Fruit fly (Drosophila melanogaster) whole organism, pupa: ENCODE results near the gene LanA.
A peak's percentile ranks its signal among the peaks of the same experiment; 100 is the strongest.

Experiments
- CG10348 ChIP-seq: fragments of 200-800 bp; sonication (Bioruptor generic); IDR thresholded peaks from 2 replicates; pipeline ENCODE4 v1.3.6; 2022; ENCODE audit warnings: missing biosample characterization, missing genetic modification characterization
- CG12605 ChIP-seq: fragments of 200-800 bp; sonication (Bioruptor generic); IDR thresholded peaks from 2 replicates; pipeline ENCODE4 v1.3.6; 2022; ENCODE audit warnings: missing biosample characterization, missing genetic modification characterization
- CG13204 ChIP-seq: fragments of 200-800 bp; sonication (Bioruptor generic); optimal IDR thresholded peaks from 2 replicates; lab custom pipeline; 2018; ENCODE audit warnings: missing biosample characterization, mild to moderate bottlenecking, missing genetic modification characterization, moderate library complexity
- CG14655 ChIP-seq: fragments of 200-800 bp; sonication (Bioruptor generic); optimal IDR thresholded peaks from 3 replicates; lab custom pipeline; 2017; ENCODE audit warnings: mild to moderate bottlenecking, missing biosample characterization, missing genetic modification reagents, missing genetic modification characterization
- CG15710 ChIP-seq: fragments of 200-800 bp; sonication (Bioruptor generic); optimal IDR thresholded peaks from 2 replicates; lab custom pipeline; 2018; ENCODE audit warnings: missing biosample characterization, mild to moderate bottlenecking, missing genetic modification characterization, moderate library complexity
- CG17806 ChIP-seq: fragments of 200-800 bp; sonication (Bioruptor generic); optimal IDR thresholded peaks from 2 replicates; lab custom pipeline; 2018; ENCODE audit warnings: missing biosample characterization, mild to moderate bottlenecking, missing genetic modification characterization, moderate library complexity
- CG32121 ChIP-seq: fragments of 200-800 bp; sonication (Bioruptor generic); IDR thresholded peaks from 2 replicates; pipeline ENCODE4 v1.3.6; 2022; ENCODE audit warnings: missing biosample characterization, missing genetic modification characterization
- CG34367 ChIP-seq: fragments of 200-800 bp; sonication (Bioruptor generic); optimal IDR thresholded peaks from 2 replicates; lab custom pipeline; 2018; ENCODE audit warnings: missing biosample characterization, mild to moderate bottlenecking, missing genetic modification characterization
- CG4496 ChIP-seq: fragments of 200-800 bp; sonication (Bioruptor generic); IDR thresholded peaks from 3 replicates; pipeline ENCODE4 v1.3.6; 2022; ENCODE audit warnings: missing biosample characterization, missing genetic modification characterization
- CG8159 ChIP-seq: fragments of 200-800 bp; sonication (Bioruptor generic); optimal IDR thresholded peaks from 3 replicates; lab custom pipeline; 2018; ENCODE audit warnings: missing biosample characterization, mild to moderate bottlenecking, missing genetic modification characterization, moderate library complexity
- CG8301 ChIP-seq: fragments of 200-800 bp; sonication (Bioruptor generic); optimal IDR thresholded peaks from 2 replicates; lab custom pipeline; 2018; ENCODE audit warnings: missing biosample characterization, mild to moderate bottlenecking, missing genetic modification characterization
- CG9948 ChIP-seq: fragments of 200-800 bp; sonication (Bioruptor generic); optimal IDR thresholded peaks from 2 replicates; lab custom pipeline; 2018; ENCODE audit warnings: missing biosample characterization, mild to moderate bottlenecking, missing genetic modification characterization, moderate library complexity
- D1 ChIP-seq: fragments of 200-800 bp; sonication (Bioruptor generic); optimal IDR thresholded peaks from 2 replicates; lab custom pipeline; 2018; ENCODE audit warnings: missing biosample characterization, mild to moderate bottlenecking, missing genetic modification characterization, moderate library complexity
- EcR ChIP-seq: fragments of 200-800 bp; sonication (Bioruptor generic); optimal IDR thresholded peaks from 3 replicates; lab custom pipeline; 2019; ENCODE audit warnings: missing biosample characterization, missing genetic modification characterization, mild to moderate bottlenecking, moderate library complexity, missing genetic modification reagents
- Ets98B ChIP-seq: fragments of 200-800 bp; sonication (Bioruptor generic); IDR thresholded peaks from 2 replicates; pipeline ENCODE4 v1.3.6; 2022; ENCODE audit warnings: missing biosample characterization, missing genetic modification characterization
- Pif1A ChIP-seq: fragments of 200-800 bp; sonication (Bioruptor generic); optimal IDR thresholded peaks from 3 replicates; lab custom pipeline; 2016; ENCODE audit warnings: missing biosample characterization, missing genetic modification characterization
- Pif1B ChIP-seq: fragments of 200-800 bp; sonication (Bioruptor generic); optimal IDR thresholded peaks from 3 replicates; lab custom pipeline; 2016; ENCODE audit warnings: missing biosample characterization, missing genetic modification characterization
- Snoo ChIP-seq: fragments of 200-800 bp; sonication (Bioruptor generic); optimal IDR thresholded peaks from 3 replicates; lab custom pipeline; 2017; ENCODE audit warnings: missing biosample characterization, mild to moderate bottlenecking, missing genetic modification characterization, inconsistent platforms
- fd96Ca ChIP-seq: fragments of 200-800 bp; sonication (Bioruptor generic); IDR thresholded peaks from 3 replicates; pipeline ENCODE4 v1.3.6; 2022; ENCODE audit warnings: missing biosample characterization, missing genetic modification characterization
- gl ChIP-seq: fragments of 200-800 bp; sonication (Bioruptor generic); optimal IDR thresholded peaks from 2 replicates; lab custom pipeline; 2018; ENCODE audit warnings: missing biosample characterization, mild to moderate bottlenecking, missing genetic modification characterization
- rn ChIP-seq: fragments of 200-800 bp; sonication (Bioruptor generic); IDR thresholded peaks from 2 replicates; pipeline ENCODE4 v1.3.6; 2022; ENCODE audit warnings: missing biosample characterization, missing genetic modification characterization

LanA gene

dm6 chr3L:6217212-6217611, 610 bp downstream of the LanA start:
- TF ChIP-seq CG34367 (tag; lab: Kevin White, UChicago) (peak; percentile 0), CG12605 (GFP tag; lab: Robert Waterston, UW) (peak; percentile 37; the same call in 1 of the 2 replicates), CG15710 (no peak), EcR (no peak), Ets98B (GFP tag; lab: Robert Waterston, UW) (no peak), CG17806 (tag; lab: Kevin White, UChicago) (no peak), gl (tag; lab: Kevin White, UChicago) (no peak), CG9948 (tag; lab: Kevin White, UChicago) (peak; percentile 27), CG4496 (peak; percentile 19; the same call in 1 of the 3 replicates), CG13204 (no peak), Pif1B (GFP tag; lab: Kevin White, UChicago) (no peak), rn (GFP tag; lab: Robert Waterston, UW) (0 out of 2 replicates have a peak, but pooled peaks have one; percentile 15), CG8301 (tag; lab: Kevin White, UChicago) (no peak), Pif1A (GFP tag; lab: Kevin White, UChicago) (no peak)

- TF ChIP-seq CG12605 (GFP tag; lab: Robert Waterston, UW), result no peak
- no peak for TF ChIP-seq Pif1B (GFP tag; lab: Kevin White, UChicago)
- no peak for TF ChIP-seq CG14655 (GFP tag; lab: Kevin White, UChicago)
- TF ChIP-seq EcR, result no peak
- no peak for TF ChIP-seq CG4496
- no peak for TF ChIP-seq Pif1A (GFP tag; lab: Kevin White, UChicago)
These were observed 1.1 kb downstream of the LanA start for dm6 chr3L:6216787-6217078.

- TF ChIP-seq CG34367 (tag; lab: Kevin White, UChicago), result no peak
- peak; percentile 52 for TF ChIP-seq EcR
These were observed 1.6 kb downstream of the LanA start for dm6 chr3L:6215976-6216786.

- TF ChIP-seq CG10348 (GFP tag; lab: Robert Waterston, UW) (no peak), CG12605 (GFP tag; lab: Robert Waterston, UW) (no peak), CG8301 (tag; lab: Kevin White, UChicago) (no peak), Snoo (tag; lab: Kevin White, UChicago) (no peak), Pif1A (GFP tag; lab: Kevin White, UChicago) (no peak), CG15710 (no peak), Ets98B (GFP tag; lab: Robert Waterston, UW) (no peak), EcR (no peak), Pif1B (GFP tag; lab: Kevin White, UChicago) (no peak), CG13204 (no peak), CG14655 (GFP tag; lab: Kevin White, UChicago) (no peak), CG32121 (GFP tag; lab: Robert Waterston, UW) (no peak), fd96Ca (GFP tag; lab: Robert Waterston, UW) (no peak), D1 (tag; lab: Kevin White, UChicago) (no peak), CG34367 (tag; lab: Kevin White, UChicago) (no peak), CG9948 (tag; lab: Kevin White, UChicago) (no peak), CG17806 (tag; lab: Kevin White, UChicago) (no peak), CG4496 (no peak), CG8159 (tag; lab: Kevin White, UChicago) (no peak), rn (GFP tag; lab: Robert Waterston, UW) (no peak)
These were observed 17.6 kb downstream of the LanA start, which contains the start of gene CG8219 for dm6 chr3L:6200173-6200572. Gene CG8219 (plus strand): TSS chr3L:6200473.

- peak; percentile 96 for TF ChIP-seq EcR
- TF ChIP-seq CG15710, result no peak
- 0 out of 3 replicates have a peak, but pooled peaks have one; percentile 4 for TF ChIP-seq CG4496
These were observed 24.2 kb downstream of the LanA start for dm6 chr3L:6193556-6194114.

- TF ChIP-seq D1 (tag; lab: Kevin White, UChicago), result no peak
- TF ChIP-seq CG17806 (tag; lab: Kevin White, UChicago), result peak; percentile 52
- peak; percentile 54; the same call in 2 of the 3 replicates for TF ChIP-seq fd96Ca (GFP tag; lab: Robert Waterston, UW)
- no peak for TF ChIP-seq CG13204
- no peak; the same call in none of the 2 replicates for TF ChIP-seq Ets98B (GFP tag; lab: Robert Waterston, UW)
- peak; percentile 73 for TF ChIP-seq CG9948 (tag; lab: Kevin White, UChicago)
- TF ChIP-seq Snoo (tag; lab: Kevin White, UChicago), result peak; percentile 76
- no peak for TF ChIP-seq CG14655 (GFP tag; lab: Kevin White, UChicago)
- TF ChIP-seq gl (tag; lab: Kevin White, UChicago), result no peak
- no peak for TF ChIP-seq CG8301 (tag; lab: Kevin White, UChicago)
- TF ChIP-seq CG12605 (GFP tag; lab: Robert Waterston, UW), result no peak
- no peak for TF ChIP-seq CG8159 (tag; lab: Kevin White, UChicago)
- peak; percentile 60; the same call in 2 of the 3 replicates for TF ChIP-seq CG4496
- TF ChIP-seq EcR, result peak; percentile 81
- no peak for TF ChIP-seq Pif1B (GFP tag; lab: Kevin White, UChicago)
- TF ChIP-seq CG32121 (GFP tag; lab: Robert Waterston, UW), result peak; percentile 58; the same call in 1 of the 2 replicates
- peak; percentile 57 for TF ChIP-seq CG34367 (tag; lab: Kevin White, UChicago)
- 0 out of 2 replicates have a peak, but pooled peaks have one; percentile 19 for TF ChIP-seq CG10348 (GFP tag; lab: Robert Waterston, UW)
- TF ChIP-seq Pif1A (GFP tag; lab: Kevin White, UChicago), result no peak
- peak; percentile 64 for TF ChIP-seq rn (GFP tag; lab: Robert Waterston, UW)
- TF ChIP-seq CG15710, result peak; percentile 83
These were observed 24.8 kb downstream of the LanA start, which contains the start of the genes Sf3b6 and Tnpo for dm6 chr3L:6192822-6193555. Gene Sf3b6 (minus strand): TSS chr3L:6193179. Gene Tnpo (plus strand): TSS chr3L:6193480.
